In genomic region chr3L:21604265-21604664, dm6 we compare ENCODE assay signal across 6 fruit fly cellular contexts.
TF ChIP-seq lines count a peak whose summit lies in the region.

No protein-coding gene starts in this region.

- peak; percentile 99 to 100 for TF ChIP-seq CTCF in S2 (optimal IDR thresholded peaks at IDR 0.05; lab: Kevin White, UChicago)
- TF ChIP-seq CTCF in whole organism, embryonic (GFP tag; optimal IDR thresholded peaks at IDR 0.05; lab: Kevin White, UChicago), result peak; percentile 100

TF ChIP-seq in whole organism, adult, 20 proteins besides CTCF, POLR2A, EP300 and RAD21:
- TF ChIP-seq toe (GFP tag; optimal IDR thresholded peaks at IDR 0.05; lab: Kevin White, UChicago) (no peak), kay (GFP tag; lab: Kevin White, UChicago; ENCODE audit: borderline replicate concordance) (peak; percentile 35), Hr96 (GFP tag; optimal IDR thresholded peaks at IDR 0.05; lab: Kevin White, UChicago) (peak; percentile 41), CG1620 (GFP tag; optimal IDR thresholded peaks at IDR 0.05; lab: Kevin White, UChicago) (peak; percentile 31)

TF ChIP-seq in whole organism, embryonic, 481 proteins besides CTCF, POLR2A, EP300 and RAD21 (continues in another document):
- TF ChIP-seq CG7928 (GFP tag; optimal IDR thresholded peaks at IDR 0.05; lab: Kevin White, UChicago) (no peak), dmrt99B (tag; optimal IDR thresholded peaks at IDR 0.05; lab: Kevin White, UChicago) (no peak), amos (GFP tag; IDR thresholded peaks at IDR 0.05; lab: Robert Waterston, UW; ENCODE audit: partially characterized antibody) (peak; percentile 76), CG3838 (GFP tag; optimal IDR thresholded peaks at IDR 0.05; lab: Kevin White, UChicago) (no peak), CG17802 (tag; optimal IDR thresholded peaks at IDR 0.05; lab: Kevin White, UChicago) (no peak), CG31365 (tag; optimal IDR thresholded peaks at IDR 0.05; lab: Kevin White, UChicago) (peak; percentile 40), sima (GFP tag; optimal IDR thresholded peaks at IDR 0.05; lab: Kevin White, UChicago) (no peak), Doc2 (GFP tag; IDR thresholded peaks at IDR 0.05; lab: Robert Waterston, UW) (no peak), sna (GFP tag; IDR thresholded peaks at IDR 0.05; lab: Robert Waterston, UW; ENCODE audit: partially characterized antibody) (no peak), CG30403 (GFP tag; optimal IDR thresholded peaks at IDR 0.05; lab: Kevin White, UChicago) (peak; percentile 73), CG18262 (tag; optimal IDR thresholded peaks at IDR 0.05; lab: Kevin White, UChicago) (no peak), CG10267 (tag; optimal IDR thresholded peaks at IDR 0.05; lab: Kevin White, UChicago) (peak; percentile 54), Fer3 (tag; optimal IDR thresholded peaks at IDR 0.05; lab: Kevin White, UChicago) (no peak), Asciz (GFP tag; optimal IDR thresholded peaks at IDR 0.05; lab: Kevin White, UChicago) (no peak), sd (tag; optimal IDR thresholded peaks at IDR 0.05; lab: Kevin White, UChicago) (no peak), NfI (GFP tag; optimal IDR thresholded peaks at IDR 0.05; lab: Kevin White, UChicago) (peak; percentile 53), Bteb2 (GFP tag; optimal IDR thresholded peaks at IDR 0.05; lab: Kevin White, UChicago) (peak; percentile 2), CG15011 (GFP tag; optimal IDR thresholded peaks at IDR 0.05; lab: Kevin White, UChicago) (no peak), Eip74EF (GFP tag; optimal IDR thresholded peaks at IDR 0.05; lab: Kevin White, UChicago) (no peak), CG17829 (tag; optimal IDR thresholded peaks at IDR 0.05; lab: Kevin White, UChicago) (peak; percentile 51), Ada2b (GFP tag; IDR thresholded peaks at IDR 0.05; lab: Robert Waterston, UW) (0 out of 2 replicates have a peak, but pooled peaks have one; percentile 16)

TF ChIP-seq in whole organism, prepupa, 60 proteins besides CTCF, POLR2A, EP300 and RAD21:
- peak; percentile 23 for TF ChIP-seq Met (GFP tag; optimal IDR thresholded peaks at IDR 0.05; lab: Kevin White, UChicago)
- peak; percentile 69 for TF ChIP-seq Hr39 (GFP tag; optimal IDR thresholded peaks at IDR 0.05; lab: Kevin White, UChicago)
- TF ChIP-seq Smox (GFP tag; optimal IDR thresholded peaks at IDR 0.05; lab: Kevin White, UChicago), result peak; percentile 6
- TF ChIP-seq lz (GFP tag; optimal IDR thresholded peaks at IDR 0.05; lab: Kevin White, UChicago), result peak; percentile 36
- TF ChIP-seq Ets21C (GFP tag; optimal IDR thresholded peaks at IDR 0.05; lab: Kevin White, UChicago), result peak; percentile 37
- TF ChIP-seq CG8119 (GFP tag; IDR thresholded peaks at IDR 0.05; lab: Robert Waterston, UW), result no peak
- TF ChIP-seq CG31627 (GFP tag; optimal IDR thresholded peaks at IDR 0.05; lab: Kevin White, UChicago), result peak; percentile 63
- TF ChIP-seq svp (GFP tag; lab: Kevin White, UChicago), result peak; percentile 77
- TF ChIP-seq CG34406 (GFP tag; optimal IDR thresholded peaks at IDR 0.05; lab: Kevin White, UChicago), result no peak
- TF ChIP-seq pdm3 (GFP tag; optimal IDR thresholded peaks at IDR 0.05; lab: Kevin White, UChicago), result peak; percentile 9
- peak; percentile 43 for TF ChIP-seq esn (GFP tag; optimal IDR thresholded peaks at IDR 0.05; lab: Kevin White, UChicago)
- peak; percentile 61 for TF ChIP-seq cyc (GFP tag; optimal IDR thresholded peaks at IDR 0.05; lab: Kevin White, UChicago)
- TF ChIP-seq fd59A (GFP tag; optimal IDR thresholded peaks at IDR 0.05; lab: Kevin White, UChicago), result no peak
- TF ChIP-seq CG9139 (GFP tag; optimal IDR thresholded peaks at IDR 0.05; lab: Kevin White, UChicago), result no peak

TF ChIP-seq in whole organism, pupa, 21 proteins besides CTCF, POLR2A, EP300 and RAD21:
- no peak for TF ChIP-seq CG17806 (tag; optimal IDR thresholded peaks at IDR 0.05; lab: Kevin White, UChicago)
- TF ChIP-seq D1 (tag; optimal IDR thresholded peaks at IDR 0.05; lab: Kevin White, UChicago), result peak; percentile 88

TF ChIP-seq in whole organism, wandering third instar larva, 38 proteins besides CTCF, POLR2A, EP300 and RAD21:
- TF ChIP-seq Dif (GFP tag; optimal IDR thresholded peaks at IDR 0.05; lab: Kevin White, UChicago; ENCODE audit: partially characterized antibody) (no peak), fru (GFP tag; optimal IDR thresholded peaks at IDR 0.05; lab: Kevin White, UChicago) (peak; percentile 11), brk (GFP tag; optimal IDR thresholded peaks at IDR 0.05; lab: Kevin White, UChicago) (no peak), CG32264 (GFP tag; optimal IDR thresholded peaks at IDR 0.05; lab: Kevin White, UChicago) (no peak), jim (GFP tag; optimal IDR thresholded peaks at IDR 0.05; lab: Kevin White, UChicago) (no peak), tai (GFP tag; optimal IDR thresholded peaks at IDR 0.05; lab: Kevin White, UChicago) (no peak), CrebA (GFP tag; optimal IDR thresholded peaks at IDR 0.05; lab: Kevin White, UChicago; ENCODE audit: borderline replicate concordance) (no peak), Hr83 (GFP tag; optimal IDR thresholded peaks at IDR 0.05; lab: Kevin White, UChicago; ENCODE audit: poor library complexity, severe bottlenecking) (peak; percentile 44), woc (GFP tag; optimal IDR thresholded peaks at IDR 0.05; lab: Kevin White, UChicago) (no peak), OdsH (GFP tag; optimal IDR thresholded peaks at IDR 0.05; lab: Kevin White, UChicago) (peak; percentile 30), rgr (GFP tag; optimal IDR thresholded peaks at IDR 0.05; lab: Kevin White, UChicago) (no peak), N (GFP tag; optimal IDR thresholded peaks at IDR 0.05; lab: Kevin White, UChicago) (no peak), HLH106 (tag; optimal IDR thresholded peaks at IDR 0.05; lab: Kevin White, UChicago) (peak; percentile 5), psq (GFP tag; optimal IDR thresholded peaks at IDR 0.05; lab: Kevin White, UChicago) (no peak), Mio (GFP tag; optimal IDR thresholded peaks at IDR 0.05; lab: Kevin White, UChicago) (no peak), Myc (optimal IDR thresholded peaks at IDR 0.05; lab: Kevin White, UChicago) (no peak), sv (GFP tag; optimal IDR thresholded peaks at IDR 0.05; lab: Kevin White, UChicago) (peak; percentile 14), usp (GFP tag; optimal IDR thresholded peaks at IDR 0.05; lab: Kevin White, UChicago) (no peak), Hnf4 (GFP tag; optimal IDR thresholded peaks at IDR 0.05; lab: Kevin White, UChicago) (peak; percentile 41), Hr78 (GFP tag; optimal IDR thresholded peaks at IDR 0.05; lab: Kevin White, UChicago) (no peak), CG9705 (GFP tag; optimal IDR thresholded peaks at IDR 0.05; lab: Kevin White, UChicago) (no peak), sage (GFP tag; optimal IDR thresholded peaks at IDR 0.05; lab: Kevin White, UChicago) (no peak), lola (GFP tag; optimal IDR thresholded peaks at IDR 0.05; lab: Kevin White, UChicago) (no peak), ey (GFP tag; optimal IDR thresholded peaks at IDR 0.05; lab: Kevin White, UChicago) (peak; percentile 39), br (GFP tag; optimal IDR thresholded peaks at IDR 0.05; lab: Kevin White, UChicago) (no peak)
